Worm (Caenorhabditis elegans): ENCODE measurements around the gene Y39B6A.34.

- TF ChIP-seq flt-1 (GFP tag; IDR thresholded peaks at IDR 0.05): no peak
- TF ChIP-seq ets-7 (tag; optimal IDR thresholded peaks at IDR 0.05): no peak
- TF ChIP-seq tbx-11 (GFP tag; IDR thresholded peaks at IDR 0.05): no peak
- no peak for TF ChIP-seq hmbx-1 (tag; optimal IDR thresholded peaks at IDR 0.05)
- TF ChIP-seq ama-1 (optimal IDR thresholded peaks at IDR 0.05): no peak
- no peak for TF ChIP-seq F13C5.2 (tag; optimal IDR thresholded peaks at IDR 0.05)
- no peak for TF ChIP-seq B0310.2 (tag; optimal IDR thresholded peaks at IDR 0.05)
- TF ChIP-seq tbx-37 (GFP tag; conservative IDR thresholded peaks at IDR 0.05): no peak
- no peak for TF ChIP-seq aly-1 (tag; optimal IDR thresholded peaks at IDR 0.05)
- TF ChIP-seq tra-4 (tag; optimal IDR thresholded peaks at IDR 0.05): no peak
- no peak for TF ChIP-seq scrt-1 (GFP tag; IDR thresholded peaks at IDR 0.05)
- peak; percentile 59; the same call in 1 of the 2 replicates for TF ChIP-seq pes-1 (GFP tag; IDR thresholded peaks at IDR 0.05)
- TF ChIP-seq hmg-4 (GFP tag; optimal IDR thresholded peaks at IDR 0.05): no peak
- no peak for TF ChIP-seq hnd-1 (tag; optimal IDR thresholded peaks at IDR 0.05)
These were observed at the start of gene Y39B6A.34 for ce11 chrV:19001016-19001415.

All from whole organism, early embryonic.